Worm (Caenorhabditis elegans) whole organism, L4/young adult: Measurements from ENCODE around the gene btf-1.

ENCODE experiments used
- W03F9.2 ChIP-seq: fragments of 150-350 bp; optimal IDR thresholded peaks from 2 replicates; lab custom pipeline; 2014; ENCODE audit warnings: missing biosample characterization, missing genetic modification characterization
- dao-5 ChIP-seq: sonication (generic microtip); optimal IDR thresholded peaks from 2 replicates; lab custom pipeline; 2016; ENCODE audit warnings: missing genotype, missing genetic modification characterization, moderate library complexity, missing compliant biosample characterization

DNA sequence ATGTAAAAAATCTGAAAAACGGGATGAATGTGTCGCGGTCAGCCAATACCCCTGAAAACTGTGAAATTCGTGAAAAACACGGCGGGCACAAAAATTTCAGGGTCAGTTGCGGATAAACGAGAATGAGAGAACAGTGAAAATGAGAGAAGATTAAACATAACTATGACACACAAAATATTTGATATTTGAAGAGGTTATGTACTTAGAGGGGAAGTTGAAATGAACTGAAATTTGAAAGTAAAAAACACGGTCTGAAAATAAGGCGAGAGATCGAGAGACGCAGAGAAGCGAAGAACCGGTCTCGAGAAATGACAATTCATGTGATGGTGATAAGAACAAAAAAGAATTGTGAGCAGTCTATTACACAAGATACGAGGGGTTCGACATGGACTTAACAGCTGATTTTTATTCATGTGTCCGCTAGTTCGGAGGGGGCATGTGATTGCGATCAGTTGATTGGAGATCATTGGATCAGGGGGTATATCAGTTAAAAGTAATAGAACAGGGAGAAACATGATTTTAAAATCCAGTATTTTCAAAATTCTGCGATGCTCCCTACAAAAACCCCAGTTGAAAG, 34.2 kb upstream of the btf-1 start, which contains the start of gene moe-3:
- TF ChIP-seq dao-5: no peak
- TF ChIP-seq W03F9.2 (tag; lab: Kevin White, UChicago): no peak
